Worm (Caenorhabditis elegans): Measurements from ENCODE around the gene Y53G8B.1.

- TF ChIP-seq sdz-38 (tag; optimal IDR thresholded peaks at IDR 0.05) (no peak), unc-62 (GFP tag; optimal IDR thresholded peaks at IDR 0.05) (no peak), ceh-100 (GFP tag; IDR thresholded peaks at IDR 0.05) (no peak), fkh-3 (tag; optimal IDR thresholded peaks at IDR 0.05) (no peak), pha-4 (tag; optimal IDR thresholded peaks at IDR 0.05) (no peak), mel-28 (tag; optimal IDR thresholded peaks at IDR 0.05; ENCODE audit: borderline replicate concordance) (no peak), unc-130 (GFP tag; optimal IDR thresholded peaks at IDR 0.05) (no peak), ceh-58 (GFP tag; IDR thresholded peaks at IDR 0.05) (no peak), ztf-25 (GFP tag; IDR thresholded peaks at IDR 0.05) (no peak), nhr-179 (tag; optimal IDR thresholded peaks at IDR 0.05) (no peak), nhr-27 (tag; optimal IDR thresholded peaks at IDR 0.05) (no peak)
Observed at ce11 chrIII:3171382-3171781, 42.3 kb downstream of the Y53G8B.1 start, which contains the start of gene R148.4.
